Worm (Caenorhabditis elegans): ENCODE results near the gene C54E10.6.

C54E10.6 gene

ce11 chrV:18800811-18801210 lies 7.7 kb downstream of the C54E10.6 start, which contains the start of gene nhr-170:
Gene nhr-170, minus strand, starts transcription at chrV:18800826.
- TF ChIP-seq lag-1 (GFP tag; IDR thresholded peaks at IDR 0.05) (no peak), sptf-2 (GFP tag; optimal IDR thresholded peaks at IDR 0.05) (no peak), akir-1 (GFP tag; optimal IDR thresholded peaks at IDR 0.05) (no peak), nfya-1 (tag; optimal IDR thresholded peaks at IDR 0.05; ENCODE audit: borderline replicate concordance, insufficient read depth) (no peak), ztf-18 (tag; optimal IDR thresholded peaks at IDR 0.05) (no peak), pbrm-1 (GFP tag; IDR thresholded peaks at IDR 0.05) (no peak), nhr-80 (tag; optimal IDR thresholded peaks at IDR 0.05) (peak; percentile 17), attf-3 (GFP tag; conservative IDR thresholded peaks at IDR 0.05) (no peak), nhr-90 (tag; optimal IDR thresholded peaks at IDR 0.05) (no peak)

DNA sequence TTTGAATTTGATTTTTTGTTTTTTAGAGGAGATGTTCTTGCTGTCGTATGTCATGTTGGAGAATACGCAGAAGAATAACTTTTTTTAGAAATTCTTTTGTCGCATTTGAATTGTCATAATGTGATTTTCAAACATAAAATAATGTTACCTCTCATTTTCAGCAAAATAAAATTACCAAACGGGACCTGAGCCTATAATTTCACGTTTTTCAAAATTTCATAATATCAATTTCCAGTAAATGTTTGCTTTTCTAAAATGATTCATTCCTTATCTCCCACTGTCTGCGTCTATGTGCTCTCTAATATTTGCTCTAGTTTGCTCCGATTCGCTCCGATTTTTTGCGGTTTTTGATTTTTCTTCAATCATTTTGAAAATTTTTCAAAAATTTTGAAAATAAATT lies 17.9 kb downstream of the C54E10.6 start, which contains the start of gene nhr-231:
nhr-231 (plus strand) TSS at position 301 of the 400 bp plus-strand sequence.
- TF ChIP-seq cebp-1 (GFP tag; IDR thresholded peaks at IDR 0.05) (no peak), cebp-1 (tag; optimal IDR thresholded peaks at IDR 0.05) (peak; percentile 14), ceh-58 (GFP tag; IDR thresholded peaks at IDR 0.05) (no peak)

DNA sequence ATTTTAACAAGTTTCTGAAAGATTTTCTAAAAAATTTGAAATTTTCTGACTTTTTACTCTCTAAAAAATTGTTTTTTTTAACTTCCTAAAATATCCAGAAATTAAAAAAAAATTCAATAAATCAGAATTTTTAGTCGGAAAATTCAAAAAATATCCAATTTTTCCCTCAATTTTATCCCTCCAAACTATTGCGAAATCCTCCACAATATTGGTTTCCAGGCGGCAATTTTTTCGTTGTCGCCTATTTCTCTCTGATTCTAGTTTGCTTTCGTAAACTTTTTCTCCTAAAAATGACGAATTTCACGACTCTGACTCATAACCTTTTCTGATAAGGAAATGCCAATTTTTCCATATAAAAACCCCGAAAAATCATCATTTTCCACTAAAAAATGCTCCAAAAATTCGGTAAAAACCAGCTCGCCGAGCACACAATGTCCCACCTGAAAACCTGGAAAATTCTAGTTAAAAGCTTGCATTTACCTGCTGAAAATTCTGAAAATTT lies 21.1 kb downstream of the C54E10.6 start, which contains the start of gene Y17D7B.2:
Y17D7B.2 (plus strand) TSS at position 323 of the 502 bp plus-strand sequence.
- TF ChIP-seq cebp-1 (GFP tag; IDR thresholded peaks at IDR 0.05) = peak; percentile 64; the same call in 1 of the 2 replicates
- TF ChIP-seq cebp-1 (tag; optimal IDR thresholded peaks at IDR 0.05) = peak; percentile 96
- no peak for TF ChIP-seq Y53G8AR.9 (GFP tag; conservative IDR thresholded peaks at IDR 0.05)
- TF ChIP-seq sea-2 (GFP tag; IDR thresholded peaks at IDR 0.05) = no peak

ce11 chrV:18786694-18787093 lies 21.8 kb downstream of the C54E10.6 start, which contains the start of gene Y17D7B.3:
Gene Y17D7B.3, minus strand, starts transcription at chrV:18786794.
- TF ChIP-seq attf-5 (GFP tag; optimal IDR thresholded peaks at IDR 0.05) (no peak), K12H6.12 (tag; optimal IDR thresholded peaks at IDR 0.05) (no peak), tbp1 (GFP tag; optimal IDR thresholded peaks at IDR 0.05) (no peak), F33H1.4 (GFP tag; IDR thresholded peaks at IDR 0.05) (no peak), repo-1 (tag; optimal IDR thresholded peaks at IDR 0.05) (no peak), madf-10 (tag; optimal IDR thresholded peaks at IDR 0.05) (no peak), aptf-3 (GFP tag; IDR thresholded peaks at IDR 0.05) (no peak), ztf-18 (tag; optimal IDR thresholded peaks at IDR 0.05) (no peak)

DNA sequence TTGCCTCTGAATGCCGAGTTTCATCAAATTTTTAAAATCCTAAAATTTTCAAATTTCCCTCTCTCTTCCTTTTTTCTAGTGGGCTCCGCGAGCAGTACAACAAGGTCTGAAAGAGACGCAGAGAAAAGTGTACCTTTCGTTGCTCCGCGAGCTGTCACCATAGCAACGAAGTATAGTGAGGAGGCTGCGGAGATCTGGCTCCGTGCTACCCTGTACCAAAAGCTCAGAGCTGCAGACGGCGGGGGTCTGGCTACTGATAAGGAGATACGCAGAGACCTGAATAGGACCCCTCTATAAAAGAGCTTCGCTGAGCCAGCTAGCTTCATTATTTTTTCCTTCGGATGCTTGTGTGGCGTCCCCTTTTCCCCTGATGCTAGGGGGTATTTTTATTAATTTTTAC lies 25.1 kb downstream of the C54E10.6 start, which contains the start of gene Y17D7B.10:
Y17D7B.10 (plus strand) TSS at position 243 of the 400 bp plus-strand sequence.
- TF ChIP-seq sptf-2 (GFP tag; optimal IDR thresholded peaks at IDR 0.05) = no peak
- TF ChIP-seq ztf-3 (GFP tag; optimal IDR thresholded peaks at IDR 0.05) = no peak
- no peak for TF ChIP-seq sdz-38 (tag; optimal IDR thresholded peaks at IDR 0.05)
- no peak for TF ChIP-seq nfya-1 (tag; optimal IDR thresholded peaks at IDR 0.05; ENCODE audit: borderline replicate concordance, insufficient read depth)
- no peak for TF ChIP-seq egl-18 (GFP tag; IDR thresholded peaks at IDR 0.05)
- TF ChIP-seq nhr-80 (tag; optimal IDR thresholded peaks at IDR 0.05) = no peak
- TF ChIP-seq Y95B8A.8 (GFP tag; IDR thresholded peaks at IDR 0.05) = no peak
- no peak for TF ChIP-seq F39B2.1 (GFP tag; IDR thresholded peaks at IDR 0.05)
- TF ChIP-seq B0035.1 (tag; optimal IDR thresholded peaks at IDR 0.05) = no peak
- no peak for TF ChIP-seq Y56A3A.18 (GFP tag; IDR thresholded peaks at IDR 0.05)
- no peak for TF ChIP-seq madf-10 (tag; optimal IDR thresholded peaks at IDR 0.05)
- TF ChIP-seq ama-1 (optimal IDR thresholded peaks at IDR 0.05) = no peak
- no peak for TF ChIP-seq ama-1 (GFP tag; optimal IDR thresholded peaks at IDR 0.05)
- no peak for TF ChIP-seq efl-1 (GFP tag; optimal IDR thresholded peaks at IDR 0.05)
- TF ChIP-seq aptf-2 (GFP tag; conservative IDR thresholded peaks at IDR 0.05) = no peak
- TF ChIP-seq nhr-27 (tag; optimal IDR thresholded peaks at IDR 0.05) = no peak
- TF ChIP-seq Y67H2A.10 (GFP tag; conservative IDR thresholded peaks at IDR 0.05) = no peak
- TF ChIP-seq F22D6.2 (tag; optimal IDR thresholded peaks at IDR 0.05) = no peak
- no peak for TF ChIP-seq attf-6 (GFP tag; IDR thresholded peaks at IDR 0.05)
- TF ChIP-seq repo-1 (tag; optimal IDR thresholded peaks at IDR 0.05) = no peak

All from whole organism, young adult.